Worm (Caenorhabditis elegans): ENCODE data around the gene srh-61.

DNA sequence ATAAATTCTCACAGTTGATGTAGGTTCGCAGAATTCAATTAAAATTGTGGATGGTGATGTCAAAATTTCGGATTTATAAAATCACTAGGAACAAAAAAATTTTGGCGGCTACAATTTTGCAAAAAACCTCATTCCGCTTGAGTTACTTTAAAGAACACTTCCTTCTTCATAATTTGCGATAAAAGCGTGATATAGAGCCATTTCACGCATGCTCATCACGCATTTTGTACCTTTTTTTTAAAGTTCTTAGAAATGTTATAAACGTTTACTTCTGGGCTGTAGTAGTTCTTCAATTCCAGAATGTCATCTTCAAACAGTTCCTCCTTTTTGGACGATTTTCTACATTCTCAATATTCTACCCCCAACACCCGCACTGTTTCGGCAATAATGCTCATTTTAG lies 11.7 kb upstream of the srh-61 start, which contains the start of gene srx-119:
- no peak for TF ChIP-seq flt-1 (GFP tag; IDR thresholded peaks at IDR 0.05)
- no peak for TF ChIP-seq tab-1 (GFP tag; IDR thresholded peaks at IDR 0.05)
- TF ChIP-seq T22C8.4 (GFP tag; IDR thresholded peaks at IDR 0.05), result no peak
